Worm (Caenorhabditis elegans) whole organism, L4/young adult: ENCODE results near the gene hpo-30.

Source experiments
- W03F9.2 ChIP-seq: fragments of 150-350 bp; optimal IDR thresholded peaks from 2 replicates; lab custom pipeline; 2014; ENCODE audit warnings: missing biosample characterization, missing genetic modification characterization
- dao-5 ChIP-seq: sonication (generic microtip); optimal IDR thresholded peaks from 2 replicates; lab custom pipeline; 2016; ENCODE audit warnings: missing genotype, missing genetic modification characterization, moderate library complexity, missing compliant biosample characterization
- him-1 ChIP-seq: sonication (generic microtip); optimal IDR thresholded peaks from 2 replicates; lab custom pipeline; 2016; ENCODE audit warnings: missing genotype, missing genetic modification reagents, missing genetic modification characterization, missing compliant biosample characterization

Gene hpo-30

ce11 chrV:12275714-12276113 is 34.4 kb downstream of the hpo-30 start:
- TF ChIP-seq him-1 (tag; lab: Kevin White, UChicago) (no peak), W03F9.2 (no peak), dao-5 (no peak)

ce11 chrV:12271495-12271894 is 38.7 kb downstream of the hpo-30 start, which contains the start of the genes tsfm-1 and capg-2:
Gene tsfm-1, minus strand, starts transcription at chrV:12271551.
Gene capg-2, plus strand, starts transcription at chrV:12271873.
- TF ChIP-seq dao-5 (no peak), W03F9.2 (peak; percentile 19)

DNA sequence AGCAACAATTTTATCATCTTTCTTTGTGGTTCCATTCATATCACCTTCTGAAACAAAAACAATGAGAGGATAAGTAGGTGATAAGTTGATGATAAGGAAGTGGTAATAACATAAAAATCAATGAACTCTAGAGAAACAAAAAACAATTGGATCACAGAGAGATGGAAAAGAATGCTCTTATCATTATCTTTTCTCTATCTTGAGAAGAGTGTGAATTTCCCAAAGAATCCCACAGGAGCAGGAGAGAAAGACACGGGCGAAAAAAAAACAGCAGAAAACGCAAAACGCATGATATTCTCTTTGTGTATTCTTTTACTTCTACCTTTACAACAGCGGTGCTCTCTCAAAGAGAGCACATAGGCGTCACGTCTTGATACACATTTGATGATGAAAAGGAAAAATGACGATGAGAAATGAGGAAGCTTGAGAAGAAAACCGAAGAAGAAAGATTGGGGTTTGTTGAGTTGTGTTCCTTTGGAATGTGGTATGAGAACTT is 40.8 kb downstream of the hpo-30 start, which contains the start of gene twk-24:
TSS of gene twk-24 (minus strand) at position 51 of the 496 bp plus-strand sequence.
- TF ChIP-seq dao-5: no peak
- no peak for TF ChIP-seq him-1 (tag; lab: Kevin White, UChicago)
- TF ChIP-seq W03F9.2: no peak

DNA sequence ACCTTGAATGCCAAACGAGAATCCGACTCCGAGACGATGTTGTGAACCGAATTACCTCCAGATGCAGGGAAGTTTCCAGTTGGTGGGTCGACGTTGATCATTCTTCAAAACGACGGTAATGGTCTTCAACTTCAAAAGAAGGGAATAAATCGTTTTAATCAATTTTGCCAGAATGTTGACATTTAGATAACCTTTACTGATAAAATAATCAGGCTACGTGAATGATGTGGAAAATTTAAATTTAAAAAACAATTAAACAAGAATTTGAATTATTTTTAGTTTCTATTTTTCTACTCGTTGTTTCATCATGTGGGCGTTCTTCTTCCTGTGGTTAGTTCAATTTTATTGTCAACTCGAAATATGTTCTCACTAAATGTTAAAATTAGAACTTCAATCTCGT is 46.4 kb downstream of the hpo-30 start, which contains the start of gene ssp-35:
TSS of gene ssp-35 (minus strand) at position 101 of the 400 bp plus-strand sequence.
- TF ChIP-seq him-1 (tag; lab: Kevin White, UChicago) (no peak), dao-5 (no peak), W03F9.2 (no peak)

DNA sequence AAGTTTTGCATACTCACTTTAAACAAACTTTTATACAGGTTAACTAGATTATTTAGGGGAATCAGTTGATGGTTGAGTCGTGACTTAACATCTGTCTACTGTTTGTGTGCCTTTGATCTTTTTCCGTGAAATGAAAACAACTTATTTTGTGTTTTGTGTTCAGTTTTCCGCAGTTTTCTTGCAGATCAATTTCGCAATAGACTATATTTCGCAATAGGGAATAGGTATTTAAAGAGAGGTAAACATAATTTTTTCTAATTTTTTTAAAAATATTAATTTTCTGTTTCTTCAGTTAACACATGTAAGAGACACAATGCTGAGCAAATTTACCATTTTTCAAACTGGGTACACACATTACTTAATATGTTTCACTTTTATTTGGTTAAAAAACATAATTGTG is 48.8 kb downstream of the hpo-30 start, which contains the start of gene tbb-6:
TSS of gene tbb-6 (plus strand) at position 155 of the 400 bp plus-strand sequence.
- TF ChIP-seq W03F9.2 (no peak), him-1 (tag; lab: Kevin White, UChicago) (no peak), dao-5 (no peak)

DNA sequence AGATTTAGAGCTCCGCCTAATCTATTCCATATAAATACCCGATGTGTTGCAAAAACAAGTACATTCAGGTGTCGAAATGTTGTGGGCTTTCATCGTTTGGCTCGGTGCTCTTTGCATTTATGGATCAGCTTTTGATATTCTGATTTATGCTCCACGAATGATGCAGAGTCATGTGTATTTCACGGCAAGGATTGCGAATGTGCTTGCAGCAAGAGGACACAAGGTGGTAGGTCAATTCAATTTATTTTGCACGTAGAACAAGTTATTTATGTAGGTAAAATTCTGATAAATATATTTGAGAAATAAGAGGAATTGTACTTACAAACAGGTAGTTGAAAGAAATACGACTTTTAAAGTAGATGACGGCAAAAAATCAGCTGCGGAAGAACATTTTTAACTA is 51.2 kb downstream of the hpo-30 start, which contains the start of gene ugt-56:
TSS of gene ugt-56 (plus strand) at position 61 of the 400 bp plus-strand sequence.
- no peak for TF ChIP-seq him-1 (tag; lab: Kevin White, UChicago)
- no peak for TF ChIP-seq W03F9.2
- no peak for TF ChIP-seq dao-5
